Fruit fly (Drosophila melanogaster) whole organism, prepupa: ENCODE results near the gene CG13385.

Experiments used
- Blimp-1 ChIP-seq: fragments of 200-800 bp; sonication (Bioruptor generic); optimal IDR thresholded peaks from 3 replicates; lab custom pipeline; 2017; ENCODE audit warnings: missing biosample characterization, missing genetic modification characterization, mild to moderate bottlenecking, moderate library complexity, missing genetic modification reagents
- CG11294 ChIP-seq: fragments of 200-800 bp; sonication (Bioruptor generic); IDR thresholded peaks from 2 replicates; pipeline ENCODE4 v1.3.6; 2022; ENCODE audit warnings: missing biosample characterization, missing genetic modification characterization
- CG15336 ChIP-seq: fragments of 200-800 bp; sonication (Bioruptor generic); IDR thresholded peaks from 2 replicates; pipeline ENCODE4 v1.3.6; 2022; ENCODE audit warnings: missing biosample characterization, missing genetic modification characterization
- CG16779 ChIP-seq: fragments of 200-800 bp; sonication (Bioruptor generic); optimal IDR thresholded peaks from 3 replicates; lab custom pipeline; 2017; ENCODE audit warnings: missing biosample characterization, mild to moderate bottlenecking, missing genetic modification characterization
- CG3032 ChIP-seq: fragments of 200-800 bp; optimal IDR thresholded peaks from 2 replicates; lab custom pipeline; 2019; ENCODE audit warnings: missing biosample characterization, mild to moderate bottlenecking, missing genetic modification characterization, moderate library complexity
- CG31627 ChIP-seq: fragments of 200-800 bp; sonication (Bioruptor generic); optimal IDR thresholded peaks from 3 replicates; lab custom pipeline; 2016; ENCODE audit warnings: missing biosample characterization, missing genetic modification characterization
- CG34406 ChIP-seq: fragments of 200-800 bp; sonication (Bioruptor generic); optimal IDR thresholded peaks from 3 replicates; lab custom pipeline; 2016; ENCODE audit warnings: missing biosample characterization, missing genetic modification characterization
- CG3919 ChIP-seq: fragments of 200-800 bp; sonication (Bioruptor generic); optimal IDR thresholded peaks from 3 replicates; lab custom pipeline; 2016; ENCODE audit warnings: missing biosample characterization, missing genetic modification characterization
- CG6163 ChIP-seq: fragments of 200-800 bp; sonication (Bioruptor generic); IDR thresholded peaks from 3 replicates; pipeline ENCODE4 v1.3.6; 2022; ENCODE audit warnings: missing biosample characterization, missing genetic modification characterization
- CG6276 ChIP-seq: fragments of 200-800 bp; sonication (Bioruptor generic); optimal IDR thresholded peaks from 2 replicates; lab custom pipeline; 2017; ENCODE audit warnings: missing biosample characterization, mild to moderate bottlenecking, missing genetic modification characterization
- CG6792 ChIP-seq: fragments of 200-800 bp; sonication (Bioruptor generic); optimal IDR thresholded peaks from 3 replicates; lab custom pipeline; 2016; ENCODE audit warnings: missing biosample characterization, missing genetic modification characterization
- CG6808 ChIP-seq: fragments of 200-800 bp; sonication (Bioruptor generic); optimal IDR thresholded peaks from 3 replicates; lab custom pipeline; 2017; ENCODE audit warnings: missing biosample characterization, missing genetic modification characterization, mild to moderate bottlenecking, moderate library complexity, missing genetic modification reagents
- CG6854 ChIP-seq: fragments of 200-800 bp; sonication (Bioruptor generic); optimal IDR thresholded peaks from 2 replicates; lab custom pipeline; 2017; ENCODE audit warnings: missing biosample characterization, mild to moderate bottlenecking, missing genetic modification characterization
- CG7368 ChIP-seq: fragments of 200-800 bp; sonication (Bioruptor generic); optimal IDR thresholded peaks from 3 replicates; lab custom pipeline; 2016; ENCODE audit warnings: missing biosample characterization, missing genetic modification characterization
- CG8119 ChIP-seq: fragments of 200-800 bp; sonication (Bioruptor generic); IDR thresholded peaks from 3 replicates; pipeline ENCODE4 v1.3.6; 2022; ENCODE audit warnings: missing biosample characterization, missing genetic modification characterization
- CG8319 ChIP-seq: fragments of 200-800 bp; sonication (Bioruptor generic); optimal IDR thresholded peaks from 3 replicates; lab custom pipeline; 2016; ENCODE audit warnings: missing biosample characterization, missing genetic modification characterization
- CG8632 ChIP-seq: fragments of 200-800 bp; sonication (Bioruptor generic); optimal IDR thresholded peaks from 3 replicates; lab custom pipeline; 2016; ENCODE audit warnings: missing biosample characterization, missing genetic modification characterization
- Eip75B ChIP-seq: fragments of 200-800 bp; sonication (Bioruptor generic); optimal IDR thresholded peaks from 3 replicates; lab custom pipeline; 2016; ENCODE audit warnings: missing biosample characterization, missing genetic modification characterization
- Eip78C ChIP-seq: fragments of 200-800 bp; sonication (Bioruptor generic); peaks from one replicate; lab custom pipeline; 2016; ENCODE audit warnings: missing biosample characterization, missing genetic modification characterization
- Eip93F ChIP-seq: fragments of 200-800 bp; sonication (Bioruptor generic); optimal IDR thresholded peaks from 2 replicates; lab custom pipeline; 2016; ENCODE audit warnings: missing biosample characterization, mild to moderate bottlenecking, missing genetic modification characterization
- Ets21C ChIP-seq: fragments of 200-800 bp; sonication (Bioruptor generic); optimal IDR thresholded peaks from 3 replicates; lab custom pipeline; 2016; ENCODE audit warnings: missing biosample characterization, missing genetic modification characterization
- Ets96B ChIP-seq: fragments of 200-800 bp; optimal IDR thresholded peaks from 2 replicates; lab custom pipeline; 2019; ENCODE audit warnings: missing biosample characterization, mild to moderate bottlenecking, missing genetic modification characterization, moderate library complexity
- Gug ChIP-seq: fragments of 200-800 bp; sonication (Bioruptor generic); IDR thresholded peaks from 2 replicates; pipeline ENCODE4 v1.3.6; 2022; ENCODE audit warnings: missing biosample characterization, missing genetic modification characterization
- Hr38 ChIP-seq: sonication (Bioruptor generic); optimal IDR thresholded peaks from 2 replicates; lab custom pipeline; 2016; ENCODE audit warnings: missing biosample characterization, missing genetic modification characterization
- Hr4 ChIP-seq: fragments of 200-800 bp; sonication (Bioruptor generic); optimal IDR thresholded peaks from 3 replicates; lab custom pipeline; 2016; ENCODE audit warnings: missing biosample characterization, missing genetic modification characterization
- Met ChIP-seq: fragments of 200-800 bp; sonication (Bioruptor generic); optimal IDR thresholded peaks from 3 replicates; lab custom pipeline; 2016; ENCODE audit warnings: missing biosample characterization, missing genetic modification characterization
- Sox102F ChIP-seq: fragments of 200-800 bp; sonication (Bioruptor generic); optimal IDR thresholded peaks from 2 replicates; lab custom pipeline; 2016; ENCODE audit warnings: missing biosample characterization, mild to moderate bottlenecking, missing genetic modification characterization
- Sox14 ChIP-seq: fragments of 200-800 bp; sonication (Bioruptor generic); optimal IDR thresholded peaks from 3 replicates; lab custom pipeline; 2016; ENCODE audit warnings: missing biosample characterization, missing genetic modification characterization
- achi ChIP-seq: fragments of 200-800 bp; sonication (Bioruptor generic); optimal IDR thresholded peaks from 3 replicates; lab custom pipeline; 2016; ENCODE audit warnings: missing biosample characterization, missing genetic modification characterization
- acj6 ChIP-seq: fragments of 200-800 bp; sonication (Bioruptor generic); optimal IDR thresholded peaks from 3 replicates; lab custom pipeline; 2016; ENCODE audit warnings: missing biosample characterization, missing genetic modification characterization
- cyc ChIP-seq: fragments of 200-800 bp; sonication (Bioruptor generic); optimal IDR thresholded peaks from 3 replicates; lab custom pipeline; 2016; ENCODE audit warnings: missing biosample characterization, missing genetic modification characterization
- dac ChIP-seq: fragments of 200-800 bp; sonication (Bioruptor generic); optimal IDR thresholded peaks from 2 replicates; lab custom pipeline; 2017; ENCODE audit warnings: missing biosample characterization, mild to moderate bottlenecking, missing genetic modification characterization
- dsx ChIP-seq: fragments of 200-800 bp; optimal IDR thresholded peaks from 3 replicates; lab custom pipeline; 2019; ENCODE audit warnings: missing biosample characterization, mild to moderate bottlenecking, missing genetic modification characterization, moderate library complexity; ENCODE audit not compliant: poor library complexity, severe bottlenecking
- esn ChIP-seq: fragments of 200-800 bp; sonication (Bioruptor generic); optimal IDR thresholded peaks from 2 replicates; lab custom pipeline; 2016; ENCODE audit warnings: missing biosample characterization, mild to moderate bottlenecking, missing genetic modification characterization, moderate library complexity
- fkh ChIP-seq: fragments of 200-800 bp; sonication (Bioruptor generic); optimal IDR thresholded peaks from 3 replicates; lab custom pipeline; 2017; ENCODE audit warnings: missing biosample characterization, mild to moderate bottlenecking, missing genetic modification characterization, moderate library complexity
- lz ChIP-seq: fragments of 200-800 bp; sonication (Bioruptor generic); optimal IDR thresholded peaks from 3 replicates; lab custom pipeline; 2016; ENCODE audit warnings: missing biosample characterization, missing genetic modification characterization
- ss ChIP-seq, 2 experiments: fragments of 200-800 bp; sonication (Bioruptor generic); optimal IDR thresholded peaks; 2 replicates in 1 of 2; 3 replicates in 1 of 2; lab custom pipeline; 2017 to 2018; ENCODE audit warnings: mild to moderate bottlenecking in 2 of 2, missing biosample characterization in 2 of 2, missing genetic modification characterization in 2 of 2, moderate library complexity in 1 of 2
- svp ChIP-seq: fragments of 200-800 bp; sonication (Bioruptor generic); peaks from one replicate; lab custom pipeline; 2016; ENCODE audit warnings: missing biosample characterization, missing genetic modification characterization
- topi ChIP-seq: fragments of 200-800 bp; sonication (Bioruptor generic); optimal IDR thresholded peaks from 3 replicates; lab custom pipeline; 2016; ENCODE audit warnings: missing biosample characterization, missing genetic modification characterization
- vri ChIP-seq: fragments of 200-800 bp; sonication (Bioruptor generic); optimal IDR thresholded peaks from 3 replicates; lab custom pipeline; 2016; ENCODE audit warnings: missing biosample characterization, mild to moderate bottlenecking, missing genetic modification characterization

The CG13385 gene

dm6 chr2L:8403286-8404270 lies 7.1 kb downstream of the CG13385 start, which contains the start of gene emb (continued):
- TF ChIP-seq fkh (GFP tag; lab: Kevin White, UChicago) (peak; percentile 99), Hr38 (GFP tag; lab: Kevin White, UChicago) (no peak), esn (GFP tag; lab: Kevin White, UChicago) (peak; percentile 57), CG3919 (GFP tag; lab: Kevin White, UChicago) (no peak), CG8319 (GFP tag; lab: Kevin White, UChicago) (no peak), CG11294 (GFP tag; lab: Robert Waterston, UW) (no peak), Sox14 (GFP tag; lab: Kevin White, UChicago) (peak; percentile 70), achi (no peak), Gug (no peak), acj6 (GFP tag; lab: Kevin White, UChicago) (no peak)

dm6 chr2L:8411530-8411929 lies 15.1 kb downstream of the CG13385 start, which contains the start of gene Naglu:
TSS of gene Naglu (minus strand) at chr2L:8411868.
- TF ChIP-seq CG6792 (GFP tag; lab: Kevin White, UChicago) = peak; percentile 46
- TF ChIP-seq CG8632 (GFP tag; lab: Kevin White, UChicago) = peak; percentile 32
- TF ChIP-seq Eip78C (GFP tag; lab: Kevin White, UChicago) = peak; percentile 74
- no peak for TF ChIP-seq Hr4 (GFP tag; lab: Kevin White, UChicago)
- TF ChIP-seq CG31627 (GFP tag; lab: Kevin White, UChicago) = peak; percentile 12
- TF ChIP-seq Eip75B = peak; percentile 44
- peak; percentile 40 for TF ChIP-seq Blimp-1 (GFP tag; lab: Kevin White, UChicago)
- no peak for TF ChIP-seq cyc (GFP tag; lab: Kevin White, UChicago)
- peak; percentile 53 for TF ChIP-seq esn (GFP tag; lab: Kevin White, UChicago)
- TF ChIP-seq CG6854 (GFP tag; lab: Kevin White, UChicago) = peak; percentile 0
- TF ChIP-seq Eip93F (GFP tag; lab: Kevin White, UChicago) = no peak
- TF ChIP-seq svp (GFP tag; lab: Kevin White, UChicago) = peak; percentile 93
- peak; percentile 15; the same call in 1 of the 3 replicates for TF ChIP-seq CG6163 (GFP tag; lab: Robert Waterston, UW)
- no peak for TF ChIP-seq dac

- peak; percentile 78 for TF ChIP-seq fkh (GFP tag; lab: Kevin White, UChicago)
- TF ChIP-seq CG7368 (GFP tag; lab: Kevin White, UChicago) = peak; percentile 25
- peak; percentile 41 for TF ChIP-seq CG6854 (GFP tag; lab: Kevin White, UChicago)
- TF ChIP-seq lz (GFP tag; lab: Kevin White, UChicago) = peak; percentile 22
- TF ChIP-seq CG8119 (GFP tag; lab: Robert Waterston, UW) = peak; percentile 55; the same call in 1 of the 3 replicates
- TF ChIP-seq CG8632 (GFP tag; lab: Kevin White, UChicago) = peak; percentile 34
- TF ChIP-seq Hr4 (GFP tag; lab: Kevin White, UChicago) = peak; percentile 48
- TF ChIP-seq achi = peak; percentile 52
- peak; percentile 38 for TF ChIP-seq Met (GFP tag; lab: Kevin White, UChicago)
- TF ChIP-seq CG3032 (tag; lab: Kevin White, UChicago) = peak; percentile 48
- TF ChIP-seq vri (GFP tag; lab: Kevin White, UChicago) = peak; percentile 58
- no peak for TF ChIP-seq Eip93F (GFP tag; lab: Kevin White, UChicago)
- peak; percentile 35 for TF ChIP-seq Sox102F (GFP tag; lab: Kevin White, UChicago)
- TF ChIP-seq CG15336 (GFP tag; lab: Robert Waterston, UW) = no peak; the same call in 1 of the 2 replicates
- TF ChIP-seq esn (GFP tag; lab: Kevin White, UChicago) = peak; percentile 71
- TF ChIP-seq CG34406 (GFP tag; lab: Kevin White, UChicago) = peak; percentile 53
- TF ChIP-seq topi (GFP tag; lab: Kevin White, UChicago) = peak; percentile 24
- TF ChIP-seq svp (GFP tag; lab: Kevin White, UChicago) = peak; percentile 84
- TF ChIP-seq CG11294 (GFP tag; lab: Robert Waterston, UW) = no peak; the same call in 1 of the 2 replicates
- no peak for TF ChIP-seq CG6276 (GFP tag; lab: Kevin White, UChicago)
- no peak for TF ChIP-seq Hr38 (GFP tag; lab: Kevin White, UChicago)
- TF ChIP-seq ss (GFP tag; optimal IDR thresholded peaks at IDR 0.05; lab: Kevin White, UChicago) = peak; percentile 6 to 45
- TF ChIP-seq dsx (GFP tag; lab: Kevin White, UChicago) = peak; percentile 2
- TF ChIP-seq CG6163 (GFP tag; lab: Robert Waterston, UW) = peak; percentile 68; the same call in 1 of the 3 replicates
- TF ChIP-seq acj6 (GFP tag; lab: Kevin White, UChicago) = no peak
- TF ChIP-seq CG6808 = peak; percentile 39
- peak; percentile 12 for TF ChIP-seq Ets21C (GFP tag; lab: Kevin White, UChicago)
- peak; percentile 76 for TF ChIP-seq Eip78C (GFP tag; lab: Kevin White, UChicago)
- peak; percentile 47 for TF ChIP-seq CG31627 (GFP tag; lab: Kevin White, UChicago)
- peak; percentile 25 for TF ChIP-seq Ets96B
- TF ChIP-seq CG16779 (tag; lab: Kevin White, UChicago) = no peak
These were observed 18.7 kb downstream of the CG13385 start, which contains the start of the genes CG13398 and Akap200 for dm6 chr2L:8414887-8415883. TSS of gene CG13398 (minus strand) at chr2L:8415256. TSS of gene Akap200 (plus strand) at chr2L:8415690.
